Worm (Caenorhabditis elegans) whole organism, L4 larva: ENCODE data around the gene zyg-1.
A peak's percentile ranks its signal among the peaks of the same experiment; 100 is the strongest.

ENCODE experiments used
- D1046.2 ChIP-seq: fragments of 200-800 bp; sonication (Bioruptor generic); IDR thresholded peaks from 2 replicates; pipeline ENCODE4 v1.3.6; 2022; ENCODE audit warnings: missing genetic modification characterization, missing compliant biosample characterization
- F10B5.3 ChIP-seq: sonication (generic microtip); optimal IDR thresholded peaks from 2 replicates; lab custom pipeline; 2016; ENCODE audit warnings: mild to moderate bottlenecking, missing genetic modification characterization, missing compliant biosample characterization
- F26F4.8 ChIP-seq: fragments of 200-800 bp; sonication (Bioruptor generic); conservative IDR thresholded peaks from 2 replicates; pipeline ENCODE4 v1.3.6; 2022; ENCODE audit warnings: missing genetic modification characterization, missing compliant biosample characterization
- F37D6.2 ChIP-seq: sonication (generic microtip); optimal IDR thresholded peaks from 2 replicates; lab custom pipeline; 2016; ENCODE audit warnings: mild to moderate bottlenecking, missing genetic modification characterization, missing compliant biosample characterization
- F44E2.7 ChIP-seq: fragments of 200-800 bp; sonication (Bioruptor generic); IDR thresholded peaks from 2 replicates; pipeline ENCODE4 v2.1.2; 2022; ENCODE audit warnings: missing genetic modification characterization, missing compliant biosample characterization
- R02D3.7 ChIP-seq: fragments of 150-350 bp; sonication (generic microtip); optimal IDR thresholded peaks from 3 replicates; lab custom pipeline; 2014; ENCODE audit warnings: missing biosample characterization, missing genetic modification characterization
- Y105C5A.15 ChIP-seq: fragments of 200-800 bp; sonication (Bioruptor generic); IDR thresholded peaks from 2 replicates; pipeline ENCODE4 v1.3.6; 2022; ENCODE audit warnings: missing genetic modification characterization, missing compliant biosample characterization
- Y5F2A.4 ChIP-seq: fragments of 200-800 bp; sonication (Bioruptor generic); optimal IDR thresholded peaks from 2 replicates; lab custom pipeline; 2018; ENCODE audit warnings: mild to moderate bottlenecking, missing genetic modification characterization, missing compliant biosample characterization
- Y75B8A.6 ChIP-seq: fragments of 200-800 bp; sonication (Bioruptor generic); IDR thresholded peaks from 2 replicates; pipeline ENCODE4 v1.3.6; 2022; ENCODE audit warnings: missing genetic modification reagents, missing genetic modification characterization, missing compliant biosample characterization
- ZK546.5 ChIP-seq, 2 experiments: sonication (generic microtip); optimal IDR thresholded peaks; 2 replicates each; lab custom pipeline; 2017; ENCODE audit warnings: missing biosample characterization in 2 of 2, missing genetic modification characterization in 2 of 2
- aly-2 ChIP-seq: sonication (generic microtip); optimal IDR thresholded peaks from 2 replicates; lab custom pipeline; 2018; ENCODE audit warnings: missing biosample characterization, missing genetic modification characterization
- ama-1 ChIP-seq: fragments of 150-350 bp; optimal IDR thresholded peaks from 2 replicates; lab custom pipeline; 2014; ENCODE audit warnings: inconsistent platforms, mixed read lengths
- ceh-44 ChIP-seq: fragments of 200-800 bp; sonication (Bioruptor generic); IDR thresholded peaks from 2 replicates; pipeline ENCODE4 v1.3.6; 2022; ENCODE audit warnings: missing genetic modification reagents, missing genetic modification characterization, missing compliant biosample characterization
- daf-16 ChIP-seq, 3 experiments: sonication (generic microtip); optimal IDR thresholded peaks; 2 replicates each; lab custom pipeline; 2016 to 2017; ENCODE audit warnings: missing genetic modification characterization in 3 of 3, missing genetic modification reagents in 3 of 3, mild to moderate bottlenecking in 2 of 3, missing compliant biosample characterization in 2 of 3, missing biosample characterization in 1 of 3, moderate library complexity in 1 of 3
- daf-19 ChIP-seq: fragments of 200-800 bp; sonication (Bioruptor generic); conservative IDR thresholded peaks from 2 replicates; pipeline ENCODE4 v1.3.6; 2022; ENCODE audit warnings: missing genetic modification characterization, missing compliant biosample characterization
- dmd-8 ChIP-seq: fragments of 200-800 bp; sonication (Bioruptor generic); IDR thresholded peaks from 2 replicates; pipeline ENCODE4 v1.3.6; 2022; ENCODE audit warnings: missing genetic modification characterization, missing compliant biosample characterization
- dpl-1 ChIP-seq: fragments of 150-350 bp; optimal IDR thresholded peaks from 2 replicates; lab custom pipeline; 2014; ENCODE audit warnings: missing biosample characterization, missing genetic modification reagents, missing genetic modification characterization
- duxl-1 ChIP-seq: sonication (generic microtip); optimal IDR thresholded peaks from 2 replicates; lab custom pipeline; 2016; ENCODE audit warnings: mild to moderate bottlenecking, missing genetic modification characterization, moderate library complexity, missing compliant biosample characterization; ENCODE audit not compliant: poor library complexity
- dve-1 ChIP-seq: sonication (generic microtip); optimal IDR thresholded peaks from 2 replicates; lab custom pipeline; 2017; ENCODE audit warnings: antibody characterized with exemption, mild to moderate bottlenecking, missing genetic modification characterization, missing compliant biosample characterization; ENCODE audit not compliant: insufficient read depth
- egl-27 ChIP-seq: sonication (generic microtip); optimal IDR thresholded peaks from 3 replicates; lab custom pipeline; 2017; ENCODE audit warnings: missing biosample characterization, missing genetic modification reagents, missing genetic modification characterization
- hmg-1.1 ChIP-seq: fragments of 200-800 bp; sonication (Bioruptor generic); IDR thresholded peaks from 2 replicates; pipeline ENCODE4 v1.3.6; 2022; ENCODE audit warnings: missing genetic modification reagents, missing genetic modification characterization, missing compliant biosample characterization
- lim-7 ChIP-seq: fragments of 200-800 bp; sonication (Bioruptor generic); IDR thresholded peaks from 2 replicates; pipeline ENCODE4 v1.3.6; 2022; ENCODE audit warnings: missing genetic modification characterization, missing compliant biosample characterization
- lin-1 ChIP-seq: fragments of 200-800 bp; sonication (Bioruptor generic); IDR thresholded peaks from 2 replicates; pipeline ENCODE4 v1.3.6; 2022; ENCODE audit warnings: missing genetic modification reagents, missing genetic modification characterization, missing compliant biosample characterization
- lin-15B ChIP-seq: fragments of 150-350 bp; sonication (generic microtip); optimal IDR thresholded peaks from 3 replicates; lab custom pipeline; 2014; ENCODE audit warnings: missing biosample characterization, missing genetic modification characterization
- lin-29 ChIP-seq: fragments of 200-800 bp; sonication (Bioruptor generic); IDR thresholded peaks from 2 replicates; pipeline ENCODE4 v1.3.6; 2022; ENCODE audit warnings: missing genetic modification reagents, missing genetic modification characterization, missing compliant biosample characterization
- lir-3 ChIP-seq: sonication (generic microtip); optimal IDR thresholded peaks from 2 replicates; lab custom pipeline; 2016; ENCODE audit warnings: mild to moderate bottlenecking, missing genetic modification characterization, missing compliant biosample characterization
- madf-9 ChIP-seq: fragments of 200-800 bp; sonication (Bioruptor generic); conservative IDR thresholded peaks from 2 replicates; pipeline ENCODE4 v1.3.6; 2022; ENCODE audit warnings: missing genetic modification reagents, missing genetic modification characterization, missing compliant biosample characterization
- mdt-29 ChIP-seq: fragments of 200-800 bp; sonication (Bioruptor generic); IDR thresholded peaks from 2 replicates; pipeline ENCODE4 v1.3.6; 2022; ENCODE audit warnings: missing genetic modification reagents, missing genetic modification characterization, missing compliant biosample characterization
- mxl-2 ChIP-seq: fragments of 200-800 bp; sonication (Bioruptor generic); conservative IDR thresholded peaks from 2 replicates; pipeline ENCODE4 v1.3.6; 2022; ENCODE audit warnings: missing genetic modification reagents, missing genetic modification characterization, missing compliant biosample characterization
- mxl-3 ChIP-seq: fragments of 200-800 bp; sonication (Bioruptor generic); optimal IDR thresholded peaks from 2 replicates; lab custom pipeline; 2018; ENCODE audit warnings: mild to moderate bottlenecking, missing genetic modification characterization, missing compliant biosample characterization
- nhr-102 ChIP-seq: sonication (generic microtip); optimal IDR thresholded peaks from 2 replicates; lab custom pipeline; 2016; ENCODE audit warnings: mild to moderate bottlenecking, missing genetic modification characterization, moderate library complexity, missing compliant biosample characterization
- nhr-25 ChIP-seq: sonication (generic microtip); optimal IDR thresholded peaks from 2 replicates; lab custom pipeline; 2017; ENCODE audit warnings: missing genetic modification characterization, mild to moderate bottlenecking, missing compliant biosample characterization, antibody characterized with exemption, moderate library complexity, borderline replicate concordance; ENCODE audit not compliant: insufficient read depth
- nhr-28 ChIP-seq: fragments of 150-350 bp; optimal IDR thresholded peaks from 2 replicates; lab custom pipeline; 2014; ENCODE audit warnings: missing biosample characterization, missing genetic modification characterization
- nhr-41 ChIP-seq: fragments of 200-800 bp; sonication (Bioruptor generic); IDR thresholded peaks from 2 replicates; pipeline ENCODE4 v1.3.6; 2022; ENCODE audit warnings: missing genetic modification reagents, missing genetic modification characterization, missing compliant biosample characterization
- nhr-48 ChIP-seq: sonication (generic microtip); optimal IDR thresholded peaks from 2 replicates; lab custom pipeline; 2016; ENCODE audit warnings: mild to moderate bottlenecking, missing genetic modification characterization, missing compliant biosample characterization
- nhr-6 ChIP-seq: fragments of 150-350 bp; optimal IDR thresholded peaks from 2 replicates; lab custom pipeline; 2014; ENCODE audit warnings: missing biosample characterization, missing genetic modification characterization
- nhr-77 ChIP-seq: fragments of 150-350 bp; optimal IDR thresholded peaks from 2 replicates; lab custom pipeline; 2014; ENCODE audit warnings: missing biosample characterization, missing genetic modification characterization
- skn-1 ChIP-seq: fragments of 150-350 bp; optimal IDR thresholded peaks from 2 replicates; lab custom pipeline; 2014; ENCODE audit warnings: missing biosample characterization, missing genetic modification characterization
- snpc-4 ChIP-seq: fragments of 150-350 bp; optimal IDR thresholded peaks from 2 replicates; lab custom pipeline; 2014; ENCODE audit warnings: missing biosample characterization, missing genetic modification characterization
- spr-1 ChIP-seq: sonication (generic microtip); optimal IDR thresholded peaks from 2 replicates; lab custom pipeline; 2016; ENCODE audit warnings: mild to moderate bottlenecking, missing genetic modification characterization, missing compliant biosample characterization
- tag-97 ChIP-seq: fragments of 200-800 bp; sonication (Bioruptor generic); IDR thresholded peaks from 2 replicates; pipeline ENCODE4 v1.3.6; 2022; ENCODE audit warnings: missing genetic modification characterization, missing compliant biosample characterization
- vab-7 ChIP-seq: fragments of 200-800 bp; sonication (Bioruptor generic); IDR thresholded peaks from 2 replicates; pipeline ENCODE4 v1.3.6; 2022; ENCODE audit warnings: missing genetic modification reagents, missing genetic modification characterization, missing compliant biosample characterization
- zag-1 ChIP-seq: fragments of 150-350 bp; optimal IDR thresholded peaks from 2 replicates; lab custom pipeline; 2014; ENCODE audit warnings: missing biosample characterization, missing genetic modification characterization
- zfp-2 ChIP-seq: sonication (generic microtip); optimal IDR thresholded peaks from 2 replicates; lab custom pipeline; 2016; ENCODE audit warnings: mild to moderate bottlenecking, missing genetic modification characterization, missing compliant biosample characterization
- zfp-3 ChIP-seq: fragments of 200-800 bp; sonication (Bioruptor generic); conservative IDR thresholded peaks from 2 replicates; pipeline ENCODE4 v1.3.6; 2022; ENCODE audit warnings: missing genetic modification reagents, missing genetic modification characterization, missing compliant biosample characterization
- zip-11 ChIP-seq: fragments of 200-800 bp; sonication (Bioruptor generic); IDR thresholded peaks from 2 replicates; pipeline ENCODE4 v1.3.6; 2022; ENCODE audit warnings: missing genetic modification characterization, missing compliant biosample characterization
- zip-2 ChIP-seq: fragments of 150-350 bp; optimal IDR thresholded peaks from 2 replicates; lab custom pipeline; 2014; ENCODE audit warnings: missing biosample characterization, missing genetic modification characterization
- ztf-7 ChIP-seq: fragments of 150-350 bp; optimal IDR thresholded peaks from 2 replicates; lab custom pipeline; 2014; ENCODE audit warnings: missing biosample characterization, missing genetic modification characterization

The zyg-1 gene

ce11 chrII:5660736-5661734, 11.5 kb downstream of the zyg-1 start, which contains the start of the genes ift-43 and mdt-26:
ift-43 (minus strand) TSS chrII:5660786.
mdt-26 (plus strand) TSS chrII:5661181.
- TF ChIP-seq F10B5.3 (peak; percentile 42), dpl-1 (GFP tag; lab: Kevin White, UChicago) (peak; percentile 40), lim-7 (GFP tag; lab: Robert Waterston, UW) (peak; percentile 69), skn-1 (tag; lab: Kevin White, UChicago) (no peak), dve-1 (tag; lab: Kevin White, UChicago) (peak; percentile 79), R02D3.7 (no peak), tag-97 (no peak), ceh-44 (GFP tag; lab: Robert Waterston, UW) (peak; percentile 64; the same call in 1 of the 2 replicates), lin-29 (GFP tag; lab: Robert Waterston, UW) (peak; percentile 49; the same call in 1 of the 2 replicates), nhr-48 (tag; lab: Kevin White, UChicago) (peak; percentile 35), nhr-25 (tag; lab: Kevin White, UChicago) (peak; percentile 61), madf-9 (GFP tag; lab: Robert Waterston, UW) (peak; percentile 67), F37D6.2 (tag; lab: Kevin White, UChicago) (peak; percentile 70), F44E2.7 (GFP tag; lab: Robert Waterston, UW) (0 out of 2 replicates have a peak, but pooled peaks have one; percentile 41), egl-27 (tag; lab: Kevin White, UChicago) (no peak), D1046.2 (no peak), lin-15B (no peak), nhr-41 (GFP tag; lab: Robert Waterston, UW) (peak; percentile 65; the same call in 1 of the 2 replicates), Y75B8A.6 (peak; percentile 73; the same call in 1 of the 2 replicates), spr-1 (tag; lab: Kevin White, UChicago) (peak; percentile 81), snpc-4 (tag; lab: Kevin White, UChicago) (no peak), nhr-28 (tag; lab: Kevin White, UChicago) (peak; percentile 46), nhr-6 (tag; lab: Kevin White, UChicago) (no peak), duxl-1 (peak; percentile 31), daf-19 (GFP tag; lab: Robert Waterston, UW) (peak; percentile 91), daf-16 (GFP tag; optimal IDR thresholded peaks at IDR 0.05; lab: Kevin White, UChicago) (peak; percentile 36 to 59), daf-16 (tag; optimal IDR thresholded peaks at IDR 0.05; lab: Kevin White, UChicago) (peak; percentile 47), nhr-102 (tag; lab: Kevin White, UChicago) (peak; percentile 70), zip-2 (tag; lab: Kevin White, UChicago) (no peak), nhr-77 (tag; lab: Kevin White, UChicago) (peak; percentile 0), Y105C5A.15 (GFP tag; lab: Robert Waterston, UW) (no peak), hmg-1.1 (GFP tag; lab: Robert Waterston, UW) (peak; percentile 94), zip-11 (GFP tag; lab: Robert Waterston, UW) (no peak), zfp-2 (tag; lab: Kevin White, UChicago) (no peak), F26F4.8 (GFP tag; lab: Robert Waterston, UW) (no peak), mxl-3 (GFP tag; lab: Kevin White, UChicago) (peak; percentile 47), zag-1 (no peak), lir-3 (tag; lab: Kevin White, UChicago) (peak; percentile 28), ztf-7 (no peak), ama-1 (peak; percentile 100), ZK546.5 (tag; optimal IDR thresholded peaks at IDR 0.05; lab: Kevin White, UChicago) (peak in 1 of 2 experiments; percentile 3), dmd-8 (GFP tag; lab: Robert Waterston, UW) (peak; percentile 74; the same call in 1 of the 2 replicates), aly-2 (tag; lab: Kevin White, UChicago) (no peak), vab-7 (GFP tag; lab: Robert Waterston, UW) (0 out of 2 replicates have a peak, but pooled peaks have one; percentile 42), mxl-2 (GFP tag; lab: Robert Waterston, UW) (no peak), zfp-3 (0 out of 2 replicates have a peak, but pooled peaks have one; percentile 36), mdt-29 (GFP tag; lab: Robert Waterston, UW) (peak; percentile 65; the same call in 1 of the 2 replicates), Y5F2A.4 (GFP tag; lab: Kevin White, UChicago) (no peak), lin-1 (no peak)
